Fruit fly (Drosophila melanogaster): ENCODE measurements around the gene bigmax.
A peak's percentile ranks its signal among the peaks of the same experiment; 100 is the strongest.

Gene bigmax

dm6 chr3R:27263434-27264215, 24.7 kb downstream of the bigmax start, which contains the start of gene woc (continued):
- no peak for TF ChIP-seq CG10274 (GFP tag; optimal IDR thresholded peaks at IDR 0.05)
- no peak for TF ChIP-seq CG12155 (GFP tag; optimal IDR thresholded peaks at IDR 0.05)
- TF ChIP-seq mld (GFP tag; IDR thresholded peaks at IDR 0.05; ENCODE audit: partially characterized antibody), result peak; percentile 77
- no peak for TF ChIP-seq Atf3 (GFP tag; optimal IDR thresholded peaks at IDR 0.05)
- no peak for TF ChIP-seq CG17359 (tag; optimal IDR thresholded peaks at IDR 0.05)
- peak; percentile 25 for TF ChIP-seq crc (GFP tag; optimal IDR thresholded peaks at IDR 0.05)
- no peak for TF ChIP-seq Sox100B (GFP tag; optimal IDR thresholded peaks at IDR 0.05)
- TF ChIP-seq klu (GFP tag; IDR thresholded peaks at IDR 0.05), result no peak
- TF ChIP-seq gem (tag; optimal IDR thresholded peaks at IDR 0.05), result no peak
- peak; percentile 27; the same call in 1 of the 3 replicates for TF ChIP-seq CG14050 (GFP tag; IDR thresholded peaks at IDR 0.05)
- no peak for TF ChIP-seq CG13894 (tag; optimal IDR thresholded peaks at IDR 0.05)
- no peak for TF ChIP-seq da (GFP tag; optimal IDR thresholded peaks at IDR 0.05)
- TF ChIP-seq ftz-f1 (GFP tag; optimal IDR thresholded peaks at IDR 0.05), result no peak
- TF ChIP-seq Eip74EF (GFP tag; optimal IDR thresholded peaks at IDR 0.05), result no peak
- TF ChIP-seq tin (GFP tag; optimal IDR thresholded peaks at IDR 0.05), result peak; percentile 37
- TF ChIP-seq CG1602 (GFP tag; optimal IDR thresholded peaks at IDR 0.05), result peak; percentile 45
- no peak for TF ChIP-seq CG10959 (GFP tag; IDR thresholded peaks at IDR 0.05)
- TF ChIP-seq Jarid2 (GFP tag; optimal IDR thresholded peaks at IDR 0.05), result no peak
- TF ChIP-seq CG31388 (GFP tag; optimal IDR thresholded peaks at IDR 0.05), result no peak
- TF ChIP-seq slbo (GFP tag; IDR thresholded peaks at IDR 0.05), result peak; percentile 78
- TF ChIP-seq gro (GFP tag; optimal IDR thresholded peaks at IDR 0.05), result no peak
- peak in 1 of 2 experiments; percentile 52 for TF ChIP-seq eve (GFP tag; optimal IDR thresholded peaks at IDR 0.05)
- TF ChIP-seq stwl (tag; optimal IDR thresholded peaks at IDR 0.05), result peak; percentile 90
- no peak for TF ChIP-seq GATAe (GFP tag; conservative IDR thresholded peaks at IDR 0.05)
- TF ChIP-seq CG14441 (GFP tag; IDR thresholded peaks at IDR 0.05), result 0 out of 2 replicates have a peak, but pooled peaks have one; percentile 15
- TF ChIP-seq Gug (GFP tag; IDR thresholded peaks at IDR 0.05), result peak; percentile 59; the same call in 3 of the 4 replicates
- no peak for TF ChIP-seq pfk (GFP tag; optimal IDR thresholded peaks at IDR 0.05)
- no peak for TF ChIP-seq tio (GFP tag; optimal IDR thresholded peaks at IDR 0.05)
- TF ChIP-seq CG16815 (GFP tag; optimal IDR thresholded peaks at IDR 0.05), result peak; percentile 51
- no peak for TF ChIP-seq Sox102F (GFP tag; optimal IDR thresholded peaks at IDR 0.05)
- TF ChIP-seq ap (GFP tag; IDR thresholded peaks at IDR 0.05), result 0 out of 2 replicates have a peak, but pooled peaks have one; percentile 42
- TF ChIP-seq CG16813 (GFP tag; IDR thresholded peaks at IDR 0.05; ENCODE audit: partially characterized antibody), result peak; percentile 71
- peak; percentile 71 for TF ChIP-seq zfh2 (GFP tag; optimal IDR thresholded peaks at IDR 0.05)
- TF ChIP-seq row (GFP tag; IDR thresholded peaks at IDR 0.05), result peak; percentile 72
- no peak for TF ChIP-seq fd64A (GFP tag; optimal IDR thresholded peaks at IDR 0.05)
- no peak for TF ChIP-seq abd-A (tag; optimal IDR thresholded peaks at IDR 0.05)
- TF ChIP-seq CG7745 (tag; optimal IDR thresholded peaks at IDR 0.05), result no peak
- peak; percentile 9 for TF ChIP-seq Chrac-16 (GFP tag; optimal IDR thresholded peaks at IDR 0.05)
- peak; percentile 45 for TF ChIP-seq gcm2 (GFP tag; optimal IDR thresholded peaks at IDR 0.05)
- TF ChIP-seq sens (GFP tag), result peak; percentile 94
- TF ChIP-seq CG8281 (tag; optimal IDR thresholded peaks at IDR 0.05), result no peak
- TF ChIP-seq cwo (GFP tag; optimal IDR thresholded peaks at IDR 0.05), result peak; percentile 57
- peak; percentile 87 for TF ChIP-seq CG13287 (GFP tag; IDR thresholded peaks at IDR 0.05; ENCODE audit: partially characterized antibody)
- TF ChIP-seq B-H2 (GFP tag; optimal IDR thresholded peaks at IDR 0.05), result no peak
- no peak for TF ChIP-seq CG14667 (GFP tag; IDR thresholded peaks at IDR 0.05)
- no peak for TF ChIP-seq Dip2 (GFP tag; IDR thresholded peaks at IDR 0.05)
- TF ChIP-seq peb (GFP tag; IDR thresholded peaks at IDR 0.05), result no peak
- TF ChIP-seq vnd (GFP tag; IDR thresholded peaks at IDR 0.05; ENCODE audit: partially characterized antibody), result peak; percentile 80
- peak; percentile 56; the same call in 1 of the 3 replicates for TF ChIP-seq CG11456 (GFP tag; IDR thresholded peaks at IDR 0.05)

All from whole organism, embryonic.